Worm (Caenorhabditis elegans) whole organism, midembryonic: ENCODE results near the gene H39E20.1.
"Not testable (repeated sequence)": the region's sequence is repeated elsewhere in the genome, so short reads cannot be mapped to it uniquely, and the experiment has no call there.

Experiments
- T22C8.4 ChIP-seq: fragments of 200-800 bp; sonication (Bioruptor generic); IDR thresholded peaks from 2 replicates; pipeline ENCODE4 v1.3.6; 2022; ENCODE audit warnings: missing genetic modification characterization, missing compliant biosample characterization
- cog-1 ChIP-seq: sonication (generic microtip); optimal IDR thresholded peaks from 2 replicates; lab custom pipeline; 2016; ENCODE audit warnings: missing genetic modification characterization, missing compliant biosample characterization
- flt-1 ChIP-seq: fragments of 200-800 bp; sonication (Bioruptor generic); IDR thresholded peaks from 2 replicates; pipeline ENCODE4 v1.3.6; 2022; ENCODE audit warnings: missing genetic modification characterization, missing compliant biosample characterization
- klf-2 ChIP-seq: fragments of 200-800 bp; sonication (Bioruptor generic); conservative IDR thresholded peaks from 2 replicates; pipeline ENCODE4 v1.3.6; 2022; ENCODE audit warnings: missing genetic modification reagents, missing genetic modification characterization, missing compliant biosample characterization
- med-1 ChIP-seq: sonication (generic microtip); optimal IDR thresholded peaks from 2 replicates; lab custom pipeline; 2017; ENCODE audit warnings: missing genetic modification characterization, mild to moderate bottlenecking, missing compliant biosample characterization, antibody characterized with exemption, missing genetic modification reagents; ENCODE audit not compliant: insufficient read depth
- ref-1 ChIP-seq: fragments of 200-800 bp; sonication (Bioruptor generic); conservative IDR thresholded peaks from 2 replicates; pipeline ENCODE4 v1.3.6; 2022; ENCODE audit warnings: missing genetic modification reagents, missing genetic modification characterization, missing compliant biosample characterization
- tab-1 ChIP-seq: fragments of 200-800 bp; sonication (Bioruptor generic); IDR thresholded peaks from 2 replicates; pipeline ENCODE4 v1.3.6; 2022; ENCODE audit warnings: missing genetic modification characterization, missing compliant biosample characterization
- ztf-23 ChIP-seq: fragments of 200-800 bp; sonication (Bioruptor generic); IDR thresholded peaks from 2 replicates; pipeline ENCODE4 v1.3.6; 2022; ENCODE audit warnings: missing genetic modification reagents, missing genetic modification characterization, missing compliant biosample characterization
- ztf-29 ChIP-seq: fragments of 200-800 bp; sonication (Bioruptor generic); IDR thresholded peaks from 2 replicates; pipeline ENCODE4 v1.3.6; 2022; ENCODE audit warnings: missing genetic modification reagents, missing genetic modification characterization, missing compliant biosample characterization

H39E20.1 gene

DNA sequence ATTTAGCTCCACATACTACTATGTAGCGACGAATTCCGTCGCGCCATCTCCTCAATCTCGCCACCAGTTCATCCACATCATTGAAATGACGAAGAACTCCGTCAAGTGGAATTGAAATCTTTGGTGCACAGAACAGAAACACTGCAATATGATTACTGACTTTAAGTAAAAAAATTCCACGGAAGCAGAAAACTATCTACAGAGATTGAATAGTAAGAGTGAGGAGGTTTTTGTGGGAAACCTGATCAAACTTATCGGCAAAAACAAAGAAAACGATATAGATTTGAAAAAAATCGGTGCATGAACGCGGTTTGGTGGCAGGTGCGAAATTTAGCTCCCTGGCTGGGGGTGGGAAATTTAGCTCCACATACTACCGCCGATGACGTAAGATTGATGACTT is 6.0 kb upstream of the H39E20.1 start, which contains the start of gene ZK402.2:
Gene ZK402.2, plus strand, starts transcription at position 301 of the 400 bp plus-strand sequence.
- not testable (repeated sequence) for TF ChIP-seq cog-1; ref-1; klf-2 (GFP tag; lab: Robert Waterston, UW)

ce11 chrX:1401259-1401658 is 3.8 kb upstream of the H39E20.1 start, which contains the start of gene ZK402.5:
Gene ZK402.5 (minus strand): TSS chrX:1401359.
- TF ChIP-seq ztf-29 (GFP tag; lab: Robert Waterston, UW) = no peak
- TF ChIP-seq T22C8.4 (GFP tag; lab: Robert Waterston, UW) = no peak
- no peak for TF ChIP-seq tab-1 (GFP tag; lab: Robert Waterston, UW)
- no peak for TF ChIP-seq flt-1
- TF ChIP-seq klf-2 (GFP tag; lab: Robert Waterston, UW) = no peak
- no peak for TF ChIP-seq ztf-23
- no peak for TF ChIP-seq cog-1
- TF ChIP-seq ref-1 = no peak
- TF ChIP-seq med-1 = no peak

DNA sequence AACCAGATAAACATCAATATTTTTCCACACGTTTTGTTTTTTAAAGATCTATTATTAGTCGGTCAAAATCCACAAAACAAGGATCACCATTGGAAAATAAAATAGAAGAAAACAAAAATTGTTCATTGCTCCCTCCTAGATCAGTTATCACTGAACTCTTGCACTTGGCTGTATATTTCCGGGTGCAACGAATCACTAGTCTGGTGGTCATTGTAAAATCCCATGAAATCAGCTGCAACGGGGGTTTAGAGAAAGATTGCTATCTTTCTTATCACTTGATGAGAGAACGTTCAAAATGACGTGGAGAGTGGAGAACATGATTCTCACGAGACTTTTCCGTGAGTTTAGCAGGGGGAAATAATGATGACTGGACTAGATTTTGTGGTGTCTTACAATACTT is 1.6 kb downstream of the H39E20.1 start:
- TF ChIP-seq ztf-29 (GFP tag; lab: Robert Waterston, UW) (no peak), ref-1 (no peak), T22C8.4 (GFP tag; lab: Robert Waterston, UW) (no peak), ztf-23 (no peak)

ce11 chrX:1394437-1394836 is 3.0 kb downstream of the H39E20.1 start:
- TF ChIP-seq med-1 (no peak), ztf-29 (GFP tag; lab: Robert Waterston, UW) (no peak), cog-1 (no peak), ztf-23 (no peak), ref-1 (no peak), flt-1 (no peak), tab-1 (GFP tag; lab: Robert Waterston, UW) (no peak), klf-2 (GFP tag; lab: Robert Waterston, UW) (no peak), T22C8.4 (GFP tag; lab: Robert Waterston, UW) (no peak)

ce11 chrX:1393891-1394290 is 3.5 kb downstream of the H39E20.1 start, which contains the start of gene F56C3.9:
Gene F56C3.9 (minus strand): TSS chrX:1393991.
- no peak for TF ChIP-seq ztf-29 (GFP tag; lab: Robert Waterston, UW)
- TF ChIP-seq T22C8.4 (GFP tag; lab: Robert Waterston, UW) = no peak
- no peak for TF ChIP-seq flt-1
- TF ChIP-seq ref-1 = no peak
- TF ChIP-seq klf-2 (GFP tag; lab: Robert Waterston, UW) = no peak
- no peak for TF ChIP-seq cog-1
- no peak for TF ChIP-seq tab-1 (GFP tag; lab: Robert Waterston, UW)
- no peak for TF ChIP-seq med-1
- no peak for TF ChIP-seq ztf-23

DNA sequence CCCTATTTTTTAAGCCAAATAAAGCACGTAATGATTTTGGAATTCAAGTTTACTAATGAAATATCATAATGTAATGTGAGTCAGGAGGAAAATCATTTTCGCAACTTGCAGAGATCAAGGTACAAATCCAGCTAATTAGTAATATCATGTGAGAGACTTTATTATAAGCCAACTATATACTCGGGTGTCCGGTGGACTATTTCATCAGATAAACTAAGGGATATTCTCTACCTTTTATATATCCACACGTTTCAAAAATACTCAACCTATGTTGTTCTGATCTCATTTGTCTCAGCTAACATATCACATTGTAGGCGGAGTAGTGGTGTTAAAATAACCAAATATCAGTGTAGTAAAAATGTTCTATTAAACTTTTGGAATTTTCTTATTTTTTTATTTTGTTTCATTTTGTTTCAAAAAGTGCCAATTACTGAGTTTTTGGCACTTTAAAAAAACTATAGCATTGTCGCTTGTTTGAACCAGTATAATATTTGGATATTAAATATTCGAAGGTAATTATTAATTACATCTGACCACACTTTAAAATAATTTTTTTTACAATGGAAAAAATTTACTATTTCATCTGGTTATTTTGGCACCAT is 7.9 kb downstream of the H39E20.1 start:
- TF ChIP-seq ztf-29 (GFP tag; lab: Robert Waterston, UW) = no peak
- TF ChIP-seq cog-1 = peak; percentile 40

ce11 chrX:1386893-1387367 is 10.5 kb downstream of the H39E20.1 start, which contains the start of gene F56C3.1:
Gene F56C3.1 (plus strand): TSS chrX:1387317.
- TF ChIP-seq cog-1 (no peak), flt-1 (no peak), ztf-23 (no peak), tab-1 (GFP tag; lab: Robert Waterston, UW) (no peak), klf-2 (GFP tag; lab: Robert Waterston, UW) (no peak), med-1 (no peak), ref-1 (no peak), T22C8.4 (GFP tag; lab: Robert Waterston, UW) (no peak)

ce11 chrX:1384538-1384937 is 12.9 kb downstream of the H39E20.1 start, which contains the start of gene F56C3.8:
Gene F56C3.8 (minus strand): TSS chrX:1384638.
- TF ChIP-seq ztf-23 (no peak), klf-2 (GFP tag; lab: Robert Waterston, UW) (no peak), ztf-29 (GFP tag; lab: Robert Waterston, UW) (no peak), flt-1 (no peak), med-1 (no peak), ref-1 (no peak), cog-1 (no peak), T22C8.4 (GFP tag; lab: Robert Waterston, UW) (no peak), tab-1 (GFP tag; lab: Robert Waterston, UW) (no peak)

ce11 chrX:1383546-1383945 is 13.9 kb downstream of the H39E20.1 start:
- TF ChIP-seq ztf-29 (GFP tag; lab: Robert Waterston, UW) (no peak), klf-2 (GFP tag; lab: Robert Waterston, UW) (no peak), ztf-23 (no peak), ref-1 (no peak), cog-1 (no peak), flt-1 (no peak), tab-1 (GFP tag; lab: Robert Waterston, UW) (no peak), T22C8.4 (GFP tag; lab: Robert Waterston, UW) (no peak), med-1 (no peak)

DNA sequence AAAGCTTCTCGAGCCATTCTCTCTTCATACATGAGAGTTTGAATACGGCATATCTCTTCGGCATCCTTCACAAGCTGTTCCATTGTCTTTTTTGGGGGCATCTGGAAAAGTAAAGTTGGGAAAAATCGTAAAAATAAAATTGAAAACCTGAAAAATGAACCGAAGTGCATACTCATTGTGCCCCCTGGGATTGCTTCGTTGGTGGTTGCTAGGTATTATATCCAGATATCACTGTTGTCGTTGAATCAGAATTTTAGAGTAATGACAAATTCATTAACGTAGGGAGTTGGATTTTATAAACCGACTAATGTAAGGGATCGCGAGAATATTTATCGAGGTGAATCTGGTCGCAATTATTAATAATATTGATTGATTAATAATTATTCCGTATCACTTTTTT is 15.9 kb downstream of the H39E20.1 start, which contains the start of gene F56C3.10:
Gene F56C3.10, minus strand, starts transcription at position 101 of the 400 bp plus-strand sequence.
- TF ChIP-seq cog-1 (no peak), tab-1 (GFP tag; lab: Robert Waterston, UW) (no peak), ref-1 (no peak), flt-1 (no peak), klf-2 (GFP tag; lab: Robert Waterston, UW) (no peak), ztf-29 (GFP tag; lab: Robert Waterston, UW) (no peak)

DNA sequence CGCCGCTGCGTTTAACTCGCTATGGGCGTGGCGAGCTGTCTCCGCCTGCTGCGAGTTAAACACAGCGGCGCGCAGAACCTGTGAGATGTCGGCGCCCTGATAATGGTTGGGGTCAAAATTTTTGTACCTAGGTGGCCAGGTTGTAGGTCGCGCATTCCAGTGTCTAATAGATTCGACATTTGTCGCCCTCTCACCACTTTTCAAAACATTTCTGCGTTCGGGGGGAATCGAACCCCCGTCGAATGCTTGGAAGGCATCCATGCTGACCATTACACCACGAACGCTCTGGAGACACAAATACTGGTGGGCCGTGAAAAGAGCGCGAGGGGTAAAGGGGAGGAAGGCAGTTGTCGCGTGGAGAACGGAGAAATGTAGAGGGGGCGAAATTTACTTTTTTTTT is 18.0 kb downstream of the H39E20.1 start:
- peak; percentile 92 for TF ChIP-seq klf-2 (GFP tag; lab: Robert Waterston, UW)
- peak; percentile 81 for TF ChIP-seq cog-1
- TF ChIP-seq flt-1 = peak; percentile 94
- peak; percentile 91 for TF ChIP-seq ztf-29 (GFP tag; lab: Robert Waterston, UW)
- TF ChIP-seq T22C8.4 (GFP tag; lab: Robert Waterston, UW) = peak; percentile 91
- peak; percentile 59 for TF ChIP-seq med-1
- TF ChIP-seq tab-1 (GFP tag; lab: Robert Waterston, UW) = peak; percentile 94
- TF ChIP-seq ztf-23 = peak; percentile 93
- peak; percentile 86 for TF ChIP-seq ref-1
